Worm (Caenorhabditis elegans) whole organism, L1 larva: Measurements from ENCODE around the gene F55C12.2.

ENCODE experiments used
- C34B4.2 ChIP-seq: sonication (generic microtip); optimal IDR thresholded peaks from 2 replicates; lab custom pipeline; 2017; ENCODE audit warnings: mild to moderate bottlenecking, missing genetic modification characterization, missing compliant biosample characterization
- Y116A8C.19 ChIP-seq: sonication (generic microtip); optimal IDR thresholded peaks from 2 replicates; lab custom pipeline; 2016; ENCODE audit warnings: missing compliant biosample characterization, missing genetic modification characterization, borderline replicate concordance
- aly-2 ChIP-seq: fragments of 150-350 bp; optimal IDR thresholded peaks from 2 replicates; lab custom pipeline; 2014; ENCODE audit warnings: missing biosample characterization, missing genetic modification characterization
- ama-1 ChIP-seq: fragments of 150-350 bp; optimal IDR thresholded peaks from 2 replicates; lab custom pipeline; 2014
- ceh-8 ChIP-seq: fragments of 200-800 bp; sonication (Bioruptor generic); optimal IDR thresholded peaks from 2 replicates; lab custom pipeline; 2018; ENCODE audit warnings: mild to moderate bottlenecking, missing genetic modification characterization, moderate library complexity, missing compliant biosample characterization
- ceh-88 ChIP-seq: fragments of 200-800 bp; sonication (Bioruptor generic); IDR thresholded peaks from 2 replicates; pipeline ENCODE4 v1.3.6; 2022; ENCODE audit warnings: missing genetic modification characterization, missing compliant biosample characterization
- ceh-90 ChIP-seq: sonication (generic microtip); optimal IDR thresholded peaks from 2 replicates; lab custom pipeline; 2016; ENCODE audit warnings: missing genetic modification characterization, missing compliant biosample characterization
- ces-1 ChIP-seq: fragments of 150-350 bp; optimal IDR thresholded peaks from 2 replicates; lab custom pipeline; 2014; ENCODE audit warnings: missing biosample characterization, missing genetic modification reagents, missing genetic modification characterization
- dpl-1 ChIP-seq, 3 experiments: fragments of 150-350 bp in 2 of 3; sonication (generic microtip) in 1 of 3; optimal IDR thresholded peaks; 2 replicates each; lab custom pipeline; 2014 to 2017; ENCODE audit warnings: missing biosample characterization in 3 of 3, missing genetic modification characterization in 3 of 3, missing genetic modification reagents in 3 of 3
- dsc-1 ChIP-seq: sonication (generic microtip); optimal IDR thresholded peaks from 2 replicates; lab custom pipeline; 2016; ENCODE audit warnings: mild to moderate bottlenecking, missing genetic modification characterization, missing compliant biosample characterization
- efl-1 ChIP-seq, 4 experiments: fragments of 150-350 bp; optimal IDR thresholded peaks in 3 of 4; peaks in 1 of 4; 1 replicate in 1 of 4; 2 replicates in 3 of 4; lab custom pipeline; 2014; ENCODE audit warnings: missing biosample characterization in 2 of 4, missing genetic modification characterization in 2 of 4, missing genetic modification reagents in 2 of 4
- efl-3 ChIP-seq: fragments of 200-800 bp; sonication (Bioruptor generic); optimal IDR thresholded peaks from 2 replicates; lab custom pipeline; 2018; ENCODE audit warnings: mild to moderate bottlenecking, missing genetic modification characterization, missing compliant biosample characterization
- elt-3 ChIP-seq, 6 experiments: fragments of 150-350 bp in 1 of 6; sonication (generic microtip); optimal IDR thresholded peaks; 2 replicates each; lab custom pipeline; 2017 to 2018; ENCODE audit warnings: missing biosample characterization in 6 of 6, missing genetic modification characterization in 6 of 6, inconsistent platforms in 1 of 6
- fkh-4 ChIP-seq: sonication (generic microtip); optimal IDR thresholded peaks from 2 replicates; lab custom pipeline; 2016; ENCODE audit warnings: missing compliant biosample characterization, missing genetic modification characterization, borderline replicate concordance
- fkh-8 ChIP-seq: sonication (generic microtip); optimal IDR thresholded peaks from 2 replicates; lab custom pipeline; 2016; ENCODE audit warnings: mild to moderate bottlenecking, missing genetic modification characterization, missing compliant biosample characterization
- hlh-17 ChIP-seq: fragments of 200-800 bp; sonication (Bioruptor generic); optimal IDR thresholded peaks from 2 replicates; lab custom pipeline; 2018; ENCODE audit warnings: missing genetic modification characterization, mild to moderate bottlenecking, missing compliant biosample characterization, moderate library complexity, borderline replicate concordance
- isw-1 ChIP-seq: fragments of 200-800 bp; sonication (Bioruptor generic); IDR thresholded peaks from 2 replicates; pipeline ENCODE4 v1.3.6; 2022; ENCODE audit warnings: missing genetic modification characterization, missing compliant biosample characterization
- lin-14 ChIP-seq: fragments of 200-800 bp; sonication (Bioruptor generic); optimal IDR thresholded peaks from 2 replicates; lab custom pipeline; 2018; ENCODE audit warnings: mild to moderate bottlenecking, missing genetic modification characterization, moderate library complexity, missing compliant biosample characterization
- lin-15B ChIP-seq: fragments of 150-350 bp; sonication (generic microtip); optimal IDR thresholded peaks from 3 replicates; lab custom pipeline; 2014; ENCODE audit warnings: missing biosample characterization, missing genetic modification characterization
- lsy-2 ChIP-seq, 2 experiments: fragments of 150-350 bp; optimal IDR thresholded peaks; 2 replicates each; lab custom pipeline; 2014; ENCODE audit warnings: missing biosample characterization in 2 of 2, missing genetic modification characterization in 2 of 2
- mep-1 ChIP-seq: fragments of 150-350 bp; optimal IDR thresholded peaks from 2 replicates; lab custom pipeline; 2014; ENCODE audit warnings: missing biosample characterization, missing genetic modification characterization
- nhr-12 ChIP-seq: sonication (generic microtip); optimal IDR thresholded peaks from 2 replicates; lab custom pipeline; 2017; ENCODE audit warnings: missing biosample characterization, missing genetic modification characterization
- nhr-19 ChIP-seq: fragments of 200-800 bp; sonication (Bioruptor generic); conservative IDR thresholded peaks from 2 replicates; pipeline ENCODE4 v1.3.6; 2022; ENCODE audit warnings: missing genetic modification characterization, missing compliant biosample characterization
- nhr-20 ChIP-seq: sonication (generic microtip); optimal IDR thresholded peaks from 2 replicates; lab custom pipeline; 2016; ENCODE audit warnings: mild to moderate bottlenecking, missing genetic modification characterization, missing compliant biosample characterization
- nhr-237 ChIP-seq: fragments of 150-350 bp; optimal IDR thresholded peaks from 2 replicates; lab custom pipeline; 2014; ENCODE audit warnings: missing biosample characterization, missing genetic modification characterization
- nhr-71 ChIP-seq: sonication (generic microtip); optimal IDR thresholded peaks from 2 replicates; lab custom pipeline; 2016; ENCODE audit warnings: mild to moderate bottlenecking, missing genetic modification characterization, moderate library complexity, missing compliant biosample characterization
- nhr-85 ChIP-seq: sonication (generic microtip); peaks from one replicate; lab custom pipeline; 2016; ENCODE audit warnings: missing genetic modification characterization, inconsistent platforms, missing compliant biosample characterization
- pag-3 ChIP-seq: sonication (generic microtip); optimal IDR thresholded peaks from 2 replicates; lab custom pipeline; 2017; ENCODE audit warnings: missing genetic modification characterization, mild to moderate bottlenecking, missing compliant biosample characterization, antibody characterized with exemption, borderline replicate concordance; ENCODE audit not compliant: insufficient read depth
- rnt-1 ChIP-seq: sonication (generic microtip); optimal IDR thresholded peaks from 2 replicates; lab custom pipeline; 2016; ENCODE audit warnings: mild to moderate bottlenecking, missing genetic modification characterization, moderate library complexity, missing compliant biosample characterization
- skn-1 ChIP-seq: fragments of 150-350 bp; optimal IDR thresholded peaks from 2 replicates; lab custom pipeline; 2014; ENCODE audit warnings: missing biosample characterization, missing genetic modification characterization
- snpc-4 ChIP-seq: fragments of 150-350 bp; optimal IDR thresholded peaks from 2 replicates; lab custom pipeline; 2014; ENCODE audit warnings: missing biosample characterization, missing genetic modification characterization
- snu-23 ChIP-seq: sonication (generic microtip); optimal IDR thresholded peaks from 2 replicates; lab custom pipeline; 2016; ENCODE audit warnings: missing genetic modification characterization, missing compliant biosample characterization
- sup-37 ChIP-seq: fragments of 200-800 bp; sonication (Bioruptor generic); optimal IDR thresholded peaks from 2 replicates; lab custom pipeline; 2018; ENCODE audit warnings: mild to moderate bottlenecking, missing genetic modification characterization, missing compliant biosample characterization
- unc-130 ChIP-seq: fragments of 150-350 bp; optimal IDR thresholded peaks from 2 replicates; lab custom pipeline; 2017; ENCODE audit warnings: missing biosample characterization, missing genetic modification characterization, inconsistent platforms
- unc-30 ChIP-seq: sonication (generic microtip); optimal IDR thresholded peaks from 2 replicates; lab custom pipeline; 2017; ENCODE audit warnings: missing biosample characterization, missing genetic modification characterization
- unc-86 ChIP-seq: sonication (generic microtip); optimal IDR thresholded peaks from 2 replicates; lab custom pipeline; 2016; ENCODE audit warnings: missing genetic modification characterization, missing compliant biosample characterization
- vab-15 ChIP-seq: sonication (generic microtip); optimal IDR thresholded peaks from 2 replicates; lab custom pipeline; 2017; ENCODE audit warnings: missing genotype, mild to moderate bottlenecking, missing genetic modification characterization, missing compliant biosample characterization
- xbp-1 ChIP-seq: sonication (generic microtip); optimal IDR thresholded peaks from 2 replicates; lab custom pipeline; 2016; ENCODE audit warnings: missing genetic modification characterization, missing compliant biosample characterization
- zag-1 ChIP-seq: fragments of 150-350 bp; optimal IDR thresholded peaks from 2 replicates; lab custom pipeline; 2014; ENCODE audit warnings: missing biosample characterization, missing genetic modification characterization

F55C12.2 gene

ce11 chrII:5839227-5839626 lies 37.4 kb upstream of the F55C12.2 start, which contains the start of gene ZK1248.19 (continued):
- TF ChIP-seq lin-15B: no peak
- TF ChIP-seq nhr-12 (tag; lab: Kevin White, UChicago): no peak
- peak; percentile 43 for TF ChIP-seq nhr-71 (tag; lab: Kevin White, UChicago)
- no peak for TF ChIP-seq skn-1 (tag; lab: Kevin White, UChicago)
- TF ChIP-seq isw-1 (GFP tag; lab: Robert Waterston, UW): no peak
- TF ChIP-seq hlh-17 (GFP tag; lab: Kevin White, UChicago): no peak
- no peak for TF ChIP-seq vab-15 (tag; lab: Kevin White, UChicago)
- no peak for TF ChIP-seq unc-86
- peak; percentile 53 for TF ChIP-seq snu-23
- no peak for TF ChIP-seq C34B4.2 (tag; lab: Kevin White, UChicago)
- TF ChIP-seq dpl-1 (GFP tag; optimal IDR thresholded peaks at IDR 0.05; lab: Kevin White, UChicago): peak; percentile 5 to 49 (median 31)
- no peak for TF ChIP-seq fkh-8
- peak in 1 of 6 experiments; percentile 4 for TF ChIP-seq elt-3 (tag; optimal IDR thresholded peaks at IDR 0.05; lab: Kevin White, UChicago)
- TF ChIP-seq nhr-85: peak; percentile 9
- no peak for TF ChIP-seq fkh-4
- TF ChIP-seq xbp-1 (tag; lab: Kevin White, UChicago): peak; percentile 15
- TF ChIP-seq dsc-1 (tag; lab: Kevin White, UChicago): peak; percentile 14
- TF ChIP-seq nhr-19: no peak
- no peak for TF ChIP-seq zag-1 (tag; lab: Kevin White, UChicago)
- no peak for TF ChIP-seq unc-30 (tag; lab: Kevin White, UChicago)
- no peak for TF ChIP-seq ceh-88 (GFP tag; lab: Robert Waterston, UW)
- TF ChIP-seq Y116A8C.19: no peak
- TF ChIP-seq efl-1 (optimal IDR thresholded peaks at IDR 0.05; lab: Kevin White, UChicago): peak; percentile 53 to 54
- TF ChIP-seq efl-1 (GFP tag; optimal IDR thresholded peaks at IDR 0.05 in 1 of 2; lab: Kevin White, UChicago): peak; percentile 32 to 95
- TF ChIP-seq ceh-90 (tag; lab: Kevin White, UChicago): no peak
- peak; percentile 0 for TF ChIP-seq snpc-4 (tag; lab: Kevin White, UChicago)
- no peak for TF ChIP-seq ces-1 (GFP tag; lab: Kevin White, UChicago)
- peak; percentile 56 for TF ChIP-seq rnt-1 (tag; lab: Kevin White, UChicago)
- no peak for TF ChIP-seq nhr-237 (tag; lab: Kevin White, UChicago)

- TF ChIP-seq mep-1 (tag; lab: Kevin White, UChicago) (peak; percentile 2), lin-14 (GFP tag; lab: Kevin White, UChicago) (peak; percentile 72), sup-37 (GFP tag; lab: Kevin White, UChicago) (no peak), Y116A8C.19 (no peak), pag-3 (tag; lab: Kevin White, UChicago) (peak; percentile 79), dsc-1 (tag; lab: Kevin White, UChicago) (peak; percentile 56), nhr-71 (tag; lab: Kevin White, UChicago) (peak; percentile 60), nhr-19 (peak; percentile 38), snu-23 (peak; percentile 23), rnt-1 (tag; lab: Kevin White, UChicago) (peak; percentile 56), ceh-8 (GFP tag; lab: Kevin White, UChicago) (no peak), nhr-20 (peak; percentile 23), efl-3 (GFP tag; lab: Kevin White, UChicago) (no peak), unc-130 (tag; lab: Kevin White, UChicago) (peak; percentile 63), lsy-2 (tag; optimal IDR thresholded peaks at IDR 0.05; lab: Kevin White, UChicago) (peak in 1 of 2 experiments; percentile 47), efl-1 (optimal IDR thresholded peaks at IDR 0.05; lab: Kevin White, UChicago) (no peak), efl-1 (GFP tag; optimal IDR thresholded peaks at IDR 0.05 in 1 of 2; lab: Kevin White, UChicago) (no peak)
- TF ChIP-seq, all 84 proteins: peak for 11
Observed at ce11 chrII:5841053-5841547, 35.5 kb upstream of the F55C12.2 start, which contains the start of gene lec-5. Gene lec-5, minus strand, starts transcription at chrII:5841103.

- TF ChIP-seq sup-37 (GFP tag; lab: Kevin White, UChicago) (no peak), ceh-88 (GFP tag; lab: Robert Waterston, UW) (no peak), ama-1 (no peak), skn-1 (tag; lab: Kevin White, UChicago) (no peak), aly-2 (no peak), ceh-90 (tag; lab: Kevin White, UChicago) (no peak)
Observed at ce11 chrII:5841866-5842265, 34.7 kb upstream of the F55C12.2 start, which contains the start of gene nep-25. Gene nep-25, plus strand, starts transcription at chrII:5842240.
